Worm (Caenorhabditis elegans): Measurements from ENCODE around the gene B0547.2.

- TF ChIP-seq ztf-23 (GFP tag; IDR thresholded peaks at IDR 0.05) = no peak
- TF ChIP-seq cog-1 (tag; optimal IDR thresholded peaks at IDR 0.05) = no peak
- no peak for TF ChIP-seq ref-1 (GFP tag; conservative IDR thresholded peaks at IDR 0.05)
- no peak for TF ChIP-seq flt-1 (GFP tag; IDR thresholded peaks at IDR 0.05)
- TF ChIP-seq ztf-29 (GFP tag; IDR thresholded peaks at IDR 0.05) = no peak
- no peak for TF ChIP-seq tab-1 (GFP tag; IDR thresholded peaks at IDR 0.05)
Measured at ce11 chrIV:5614558-5615026, 31.2 kb upstream of the B0547.2 start, which contains the start of gene C39H7.4.

Data from whole organism, midembryonic.